Fruit fly (Drosophila melanogaster): ENCODE measurements around the gene eRF3.

dm6 chr2L:12434535-12434938 lies 285 bp downstream of the eRF3 start, which contains the start of gene SC35:
- no peak for TF ChIP-seq usp (GFP tag; optimal IDR thresholded peaks at IDR 0.05)
- TF ChIP-seq wek (GFP tag; optimal IDR thresholded peaks at IDR 0.05) = no peak
- TF ChIP-seq gce (GFP tag; IDR thresholded peaks at IDR 0.05) = 0 out of 3 replicates have a peak, but pooled peaks have one; percentile 36
- no peak for TF ChIP-seq CG2199 (GFP tag; IDR thresholded peaks at IDR 0.05)
- no peak for TF ChIP-seq psq (GFP tag; optimal IDR thresholded peaks at IDR 0.05)
- no peak for TF ChIP-seq CG4328 (GFP tag; optimal IDR thresholded peaks at IDR 0.05)
- peak; percentile 88 for TF ChIP-seq bigmax (GFP tag; optimal IDR thresholded peaks at IDR 0.05)
- no peak for TF ChIP-seq ash1 (GFP tag; optimal IDR thresholded peaks at IDR 0.05)

All from whole organism, embryonic.